Fruit fly (Drosophila melanogaster): Measurements from ENCODE around the gene SLIRP2.

SLIRP2 gene

DNA sequence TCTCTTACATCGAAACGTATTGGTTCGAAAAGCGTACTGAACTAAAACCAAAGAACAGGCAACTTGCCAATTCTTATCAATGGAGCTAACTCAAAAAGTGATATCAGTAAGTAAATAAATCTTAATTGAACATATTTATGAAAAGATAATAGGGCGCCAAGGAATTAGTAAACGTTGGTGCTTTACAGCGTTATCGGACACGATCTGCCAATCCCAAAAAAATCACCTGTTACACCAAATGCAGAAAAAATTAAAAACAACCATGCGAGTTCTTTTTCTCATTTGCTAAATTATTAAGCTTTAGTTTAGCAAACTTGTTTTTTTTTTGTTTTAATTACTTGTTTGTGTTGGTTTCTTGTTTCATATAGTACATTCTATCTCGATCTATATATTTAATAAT is 3.8 kb downstream of the SLIRP2 start, which contains the start of gene CG42489 (continued):
- no peak for TF ChIP-seq Ravus (GFP tag; IDR thresholded peaks at IDR 0.05)
- no peak for TF ChIP-seq CG1233 (GFP tag; optimal IDR thresholded peaks at IDR 0.05)
- TF ChIP-seq CG34376 (GFP tag; optimal IDR thresholded peaks at IDR 0.05), result peak; percentile 6
- no peak for TF ChIP-seq GATAe (GFP tag; conservative IDR thresholded peaks at IDR 0.05)
- peak; percentile 8 for TF ChIP-seq grn (GFP tag; optimal IDR thresholded peaks at IDR 0.05)

- peak; percentile 25 for TF ChIP-seq sug (tag; optimal IDR thresholded peaks at IDR 0.05)
- no peak for TF ChIP-seq zen (tag; optimal IDR thresholded peaks at IDR 0.05)
- peak; percentile 30; the same call in 1 of the 3 replicates for TF ChIP-seq ci (GFP tag; IDR thresholded peaks at IDR 0.05)
- TF ChIP-seq CG1832 (GFP tag; optimal IDR thresholded peaks at IDR 0.05), result peak; percentile 10
- no peak for TF ChIP-seq CG13424 (tag; optimal IDR thresholded peaks at IDR 0.05)
- 0 out of 3 replicates have a peak, but pooled peaks have one; percentile 15 for TF ChIP-seq Aef1 (GFP tag; IDR thresholded peaks at IDR 0.05)
- TF ChIP-seq CG12769 (tag; optimal IDR thresholded peaks at IDR 0.05), result peak; percentile 76
- TF ChIP-seq scrt (GFP tag; optimal IDR thresholded peaks at IDR 0.05), result peak; percentile 91
- TF ChIP-seq CG10321 (GFP tag; IDR thresholded peaks at IDR 0.05), result peak; percentile 13; the same call in 1 of the 2 replicates
- 0 out of 4 replicates have a peak, but pooled peaks have one; percentile 27 for TF ChIP-seq chinmo (GFP tag; IDR thresholded peaks at IDR 0.05; ENCODE audit: partially characterized antibody)
- TF ChIP-seq CG11504 (tag; optimal IDR thresholded peaks at IDR 0.05), result peak; percentile 89
- TF ChIP-seq sr (GFP tag; IDR thresholded peaks at IDR 0.05), result 0 out of 3 replicates have a peak, but pooled peaks have one; percentile 33
- no peak for TF ChIP-seq Oli (tag; optimal IDR thresholded peaks at IDR 0.05)
- TF ChIP-seq vvl (GFP tag; IDR thresholded peaks at IDR 0.05), result 0 out of 2 replicates have a peak, but pooled peaks have one; percentile 12
- no peak for TF ChIP-seq CG15269 (tag; optimal IDR thresholded peaks at IDR 0.05)
- 0 out of 2 replicates have a peak, but pooled peaks have one; percentile 11 for TF ChIP-seq CG32767 (GFP tag; IDR thresholded peaks at IDR 0.05)
- TF ChIP-seq Rfx (GFP tag; IDR thresholded peaks at IDR 0.05), result peak; percentile 4; the same call in 1 of the 2 replicates
- TF ChIP-seq bowl (GFP tag; IDR thresholded peaks at IDR 0.05), result peak; percentile 16; the same call in 1 of the 2 replicates
- peak; percentile 71 to 80 for TF ChIP-seq Trl (optimal IDR thresholded peaks at IDR 0.05)
- TF ChIP-seq Trl (GFP tag; optimal IDR thresholded peaks at IDR 0.05), result no peak
- TF ChIP-seq CG4360 (GFP tag; IDR thresholded peaks at IDR 0.05), result 0 out of 2 replicates have a peak, but pooled peaks have one; percentile 43
- 0 out of 3 replicates have a peak, but pooled peaks have one; percentile 7 for TF ChIP-seq CG16813 (GFP tag; IDR thresholded peaks at IDR 0.05; ENCODE audit: partially characterized antibody)
- TF ChIP-seq CG34224 (GFP tag; IDR thresholded peaks at IDR 0.05; ENCODE audit: partially characterized antibody), result peak; percentile 22; the same call in 1 of the 3 replicates
- TF ChIP-seq pb (GFP tag; optimal IDR thresholded peaks at IDR 0.05), result no peak
- no peak for TF ChIP-seq Abd-B (GFP tag; optimal IDR thresholded peaks at IDR 0.05)
- peak; percentile 22; the same call in 1 of the 2 replicates for TF ChIP-seq CG13287 (GFP tag; IDR thresholded peaks at IDR 0.05; ENCODE audit: partially characterized antibody)
- TF ChIP-seq insv (GFP tag; optimal IDR thresholded peaks at IDR 0.05), result no peak
Observed at dm6 chr3R:8658688-8659087, 7.8 kb downstream of the SLIRP2 start.

dm6 chr3R:8659200-8659897 is 8.5 kb downstream of the SLIRP2 start:
- peak; percentile 73 for TF ChIP-seq Atf6 (GFP tag; IDR thresholded peaks at IDR 0.05)
- no peak for TF ChIP-seq mld (GFP tag; IDR thresholded peaks at IDR 0.05; ENCODE audit: partially characterized antibody)
- TF ChIP-seq seq (GFP tag; IDR thresholded peaks at IDR 0.05), result peak; percentile 58; the same call in 1 of the 2 replicates
- TF ChIP-seq exex (tag; optimal IDR thresholded peaks at IDR 0.05), result peak; percentile 69
- TF ChIP-seq Mad (GFP tag; optimal IDR thresholded peaks at IDR 0.05), result peak; percentile 19
- TF ChIP-seq CG1832 (GFP tag; optimal IDR thresholded peaks at IDR 0.05), result peak; percentile 80
- TF ChIP-seq CG43689 (GFP tag; IDR thresholded peaks at IDR 0.05), result no peak
- peak; percentile 55; the same call in 1 of the 3 replicates for TF ChIP-seq Dbx (GFP tag; IDR thresholded peaks at IDR 0.05)
- peak in 1 of 2 experiments; percentile 72 for TF ChIP-seq insv (GFP tag; optimal IDR thresholded peaks at IDR 0.05)
- no peak for TF ChIP-seq zen2 (GFP tag; IDR thresholded peaks at IDR 0.05; ENCODE audit: partially characterized antibody)
- peak; percentile 35 for TF ChIP-seq gro (GFP tag; optimal IDR thresholded peaks at IDR 0.05)
- peak; percentile 65; the same call in 1 of the 2 replicates for TF ChIP-seq CG14014 (GFP tag; IDR thresholded peaks at IDR 0.05)
- peak; percentile 28; the same call in 1 of the 2 replicates for TF ChIP-seq ttk (GFP tag; IDR thresholded peaks at IDR 0.05)
- peak; percentile 58; the same call in 1 of the 2 replicates for TF ChIP-seq CG31441 (GFP tag; IDR thresholded peaks at IDR 0.05)
- peak; percentile 67 for TF ChIP-seq HmgZ (tag; optimal IDR thresholded peaks at IDR 0.05)
- peak; percentile 58 for TF ChIP-seq Fer1 (GFP tag; optimal IDR thresholded peaks at IDR 0.05)
- TF ChIP-seq CG7745 (tag; optimal IDR thresholded peaks at IDR 0.05), result no peak

Data from whole organism, embryonic.